Worm (Caenorhabditis elegans) whole organism, young adult: ENCODE data around the gene ets-7.
A peak's percentile ranks its signal among the peaks of the same experiment; 100 is the strongest.

Source experiments
- B0035.1 ChIP-seq: sonication (generic microtip); optimal IDR thresholded peaks from 2 replicates; lab custom pipeline; 2016; ENCODE audit warnings: missing genetic modification characterization, mild to moderate bottlenecking, missing compliant biosample characterization, missing genotype, missing genetic modification reagents
- B0336.3 ChIP-seq: fragments of 200-800 bp; sonication (Bioruptor generic); IDR thresholded peaks from 2 replicates; pipeline ENCODE4 v1.3.6; 2022; ENCODE audit warnings: missing genetic modification characterization, missing compliant biosample characterization
- F10E7.11 ChIP-seq: sonication (generic microtip); optimal IDR thresholded peaks from 2 replicates; lab custom pipeline; 2017; ENCODE audit warnings: mild to moderate bottlenecking, missing genetic modification characterization, moderate library complexity, missing compliant biosample characterization
- F22D6.2 ChIP-seq: sonication (generic microtip); optimal IDR thresholded peaks from 2 replicates; lab custom pipeline; 2016; ENCODE audit warnings: mild to moderate bottlenecking, missing genetic modification characterization, missing compliant biosample characterization
- F52B5.7 ChIP-seq: sonication (generic microtip); optimal IDR thresholded peaks from 2 replicates; lab custom pipeline; 2016; ENCODE audit warnings: mild to moderate bottlenecking, missing genetic modification characterization, missing compliant biosample characterization
- K11D2.4 ChIP-seq: fragments of 200-800 bp; sonication (Bioruptor generic); IDR thresholded peaks from 2 replicates; pipeline ENCODE4 v1.3.6; 2022; ENCODE audit warnings: missing genetic modification reagents, missing genetic modification characterization, missing compliant biosample characterization
- K12H6.12 ChIP-seq: fragments of 200-800 bp; sonication (Bioruptor generic); optimal IDR thresholded peaks from 2 replicates; lab custom pipeline; 2018; ENCODE audit warnings: mild to moderate bottlenecking, missing genetic modification characterization, missing compliant biosample characterization
- Y53F4B.3 ChIP-seq: fragments of 200-800 bp; sonication (Bioruptor generic); IDR thresholded peaks from 2 replicates; pipeline ENCODE4 v1.3.6; 2022; ENCODE audit warnings: missing genetic modification reagents, missing genetic modification characterization, missing compliant biosample characterization
- Y56A3A.18 ChIP-seq: fragments of 200-800 bp; sonication (Bioruptor generic); IDR thresholded peaks from 2 replicates; pipeline ENCODE4 v1.3.6; 2022; ENCODE audit warnings: missing genetic modification reagents, missing genetic modification characterization, missing compliant biosample characterization
- ama-1 ChIP-seq, 3 experiments: fragments of 150-350 bp in 1 of 3; sonication (generic microtip) in 2 of 3; optimal IDR thresholded peaks; 2 replicates each; lab custom pipeline; 2014 to 2018; ENCODE audit warnings: missing biosample characterization in 2 of 3, missing genetic modification characterization in 2 of 3, missing genetic modification reagents in 2 of 3
- atf-7 ChIP-seq: sonication (generic microtip); optimal IDR thresholded peaks from 2 replicates; lab custom pipeline; 2017; ENCODE audit warnings: mild to moderate bottlenecking, missing genetic modification characterization, missing compliant biosample characterization
- athp-1 ChIP-seq: sonication (generic microtip); optimal IDR thresholded peaks from 2 replicates; lab custom pipeline; 2017; ENCODE audit warnings: mild to moderate bottlenecking, missing genetic modification characterization, missing compliant biosample characterization
- attf-3 ChIP-seq: fragments of 200-800 bp; sonication (Bioruptor generic); conservative IDR thresholded peaks from 2 replicates; pipeline ENCODE4 v1.3.6; 2022; ENCODE audit warnings: missing genetic modification reagents, missing genetic modification characterization, missing compliant biosample characterization
- attf-5 ChIP-seq: fragments of 200-800 bp; sonication (Bioruptor generic); optimal IDR thresholded peaks from 2 replicates; lab custom pipeline; 2018; ENCODE audit warnings: mild to moderate bottlenecking, missing genetic modification characterization, missing compliant biosample characterization
- cebp-2 ChIP-seq: fragments of 200-800 bp; sonication (Bioruptor generic); IDR thresholded peaks from 2 replicates; pipeline ENCODE4 v1.3.6; 2022; ENCODE audit warnings: missing genetic modification characterization, missing compliant biosample characterization
- ceh-27 ChIP-seq: fragments of 200-800 bp; sonication (Bioruptor generic); optimal IDR thresholded peaks from 2 replicates; lab custom pipeline; 2018; ENCODE audit warnings: mild to moderate bottlenecking, missing genetic modification characterization, moderate library complexity, missing compliant biosample characterization
- dpl-1 ChIP-seq: fragments of 150-350 bp; optimal IDR thresholded peaks from 2 replicates; lab custom pipeline; 2014; ENCODE audit warnings: missing biosample characterization, missing genetic modification reagents, missing genetic modification characterization
- egl-44 ChIP-seq: fragments of 200-800 bp; sonication (Bioruptor generic); IDR thresholded peaks from 2 replicates; pipeline ENCODE4 v1.3.6; 2022; ENCODE audit warnings: missing genetic modification reagents, missing genetic modification characterization, missing compliant biosample characterization
- egrh-3 ChIP-seq: fragments of 200-800 bp; sonication (Bioruptor generic); IDR thresholded peaks from 2 replicates; pipeline ENCODE4 v1.3.6; 2022; ENCODE audit warnings: missing genetic modification reagents, missing genetic modification characterization, missing compliant biosample characterization
- ekl-4 ChIP-seq: fragments of 200-800 bp; sonication (Bioruptor generic); IDR thresholded peaks from 2 replicates; pipeline ENCODE4 v1.3.6; 2022; ENCODE audit warnings: missing genetic modification reagents, missing genetic modification characterization, missing compliant biosample characterization
- gei-17 ChIP-seq: fragments of 200-800 bp; sonication (Bioruptor generic); optimal IDR thresholded peaks from 2 replicates; lab custom pipeline; 2018; ENCODE audit warnings: mild to moderate bottlenecking, missing genetic modification characterization, missing compliant biosample characterization
- hlh-26 ChIP-seq: fragments of 200-800 bp; sonication (Bioruptor generic); conservative IDR thresholded peaks from 2 replicates; pipeline ENCODE4 v1.3.6; 2022; ENCODE audit warnings: missing genetic modification reagents, missing genetic modification characterization, missing compliant biosample characterization
- hrde-1 ChIP-seq: sonication (generic microtip); optimal IDR thresholded peaks from 2 replicates; lab custom pipeline; 2016; ENCODE audit warnings: missing genetic modification characterization, mild to moderate bottlenecking, missing compliant biosample characterization, moderate library complexity, missing genotype, missing genetic modification reagents, borderline replicate concordance
- lin-40 ChIP-seq: sonication (generic microtip); optimal IDR thresholded peaks from 2 replicates; lab custom pipeline; 2016; ENCODE audit warnings: missing genetic modification characterization, mild to moderate bottlenecking, missing compliant biosample characterization, missing genotype, missing genetic modification reagents
- lsl-1 ChIP-seq: fragments of 200-800 bp; sonication (Bioruptor generic); optimal IDR thresholded peaks from 2 replicates; lab custom pipeline; 2018; ENCODE audit warnings: mild to moderate bottlenecking, missing genetic modification characterization, moderate library complexity, missing compliant biosample characterization
- lsy-27 ChIP-seq: sonication (generic microtip); optimal IDR thresholded peaks from 2 replicates; lab custom pipeline; 2017; ENCODE audit warnings: missing genetic modification characterization, mild to moderate bottlenecking, missing compliant biosample characterization, antibody characterized with exemption, missing genotype, borderline replicate concordance; ENCODE audit not compliant: insufficient read depth
- mcd-1 ChIP-seq: fragments of 200-800 bp; sonication (Bioruptor generic); IDR thresholded peaks from 2 replicates; pipeline ENCODE4 v1.3.6; 2022; ENCODE audit warnings: missing genetic modification reagents, missing genetic modification characterization, missing compliant biosample characterization
- mel-28 ChIP-seq: sonication (generic microtip); optimal IDR thresholded peaks from 2 replicates; lab custom pipeline; 2016; ENCODE audit warnings: borderline replicate concordance, mild to moderate bottlenecking, missing genetic modification characterization, missing compliant biosample characterization
- mxl-1 ChIP-seq: sonication (generic microtip); optimal IDR thresholded peaks from 2 replicates; lab custom pipeline; 2016; ENCODE audit warnings: missing genetic modification characterization, missing compliant biosample characterization
- nfyb-1 ChIP-seq: fragments of 200-800 bp; sonication (Bioruptor generic); IDR thresholded peaks from 2 replicates; pipeline ENCODE4 v1.3.6; 2022; ENCODE audit warnings: missing genetic modification reagents, missing genetic modification characterization, missing compliant biosample characterization
- nhr-80 ChIP-seq: sonication (generic microtip); optimal IDR thresholded peaks from 2 replicates; lab custom pipeline; 2016; ENCODE audit warnings: missing genetic modification characterization, missing compliant biosample characterization
- pha-4 ChIP-seq: fragments of 150-350 bp; sonication (generic microtip); optimal IDR thresholded peaks from 2 replicates; lab custom pipeline; 2014; ENCODE audit warnings: missing biosample characterization, missing genetic modification reagents, missing genetic modification characterization
- rec-8 ChIP-seq, 2 experiments: sonication (generic microtip); optimal IDR thresholded peaks; 2 replicates each; lab custom pipeline; 2016; ENCODE audit warnings: mild to moderate bottlenecking in 2 of 2, missing genetic modification characterization in 2 of 2, missing genetic modification reagents in 2 of 2, missing genotype in 2 of 2, missing biosample characterization in 1 of 2, missing compliant biosample characterization in 1 of 2, moderate library complexity in 1 of 2
- repo-1 ChIP-seq: sonication (generic microtip); optimal IDR thresholded peaks from 2 replicates; lab custom pipeline; 2017; ENCODE audit warnings: mild to moderate bottlenecking, missing genetic modification characterization, missing compliant biosample characterization
- sdz-38 ChIP-seq: sonication (generic microtip); optimal IDR thresholded peaks from 2 replicates; lab custom pipeline; 2016; ENCODE audit warnings: missing genotype, missing genetic modification characterization, missing compliant biosample characterization
- sea-2 ChIP-seq: fragments of 200-800 bp; sonication (Bioruptor generic); IDR thresholded peaks from 2 replicates; pipeline ENCODE4 v1.3.6; 2022; ENCODE audit warnings: missing genetic modification characterization, missing compliant biosample characterization
- tbp1 ChIP-seq: fragments of 200-800 bp; sonication (Bioruptor generic); optimal IDR thresholded peaks from 2 replicates; lab custom pipeline; 2018; ENCODE audit warnings: mild to moderate bottlenecking, missing genetic modification characterization, missing compliant biosample characterization
- tlf-1 ChIP-seq: fragments of 200-800 bp; sonication (Bioruptor generic); optimal IDR thresholded peaks from 2 replicates; lab custom pipeline; 2018; ENCODE audit warnings: mild to moderate bottlenecking, missing genetic modification characterization, missing compliant biosample characterization
- xnd-1 ChIP-seq: sonication (generic microtip); optimal IDR thresholded peaks from 2 replicates; lab custom pipeline; 2016; ENCODE audit warnings: missing genotype, missing genetic modification reagents, missing genetic modification characterization, missing compliant biosample characterization
- zfh-2 ChIP-seq: fragments of 200-800 bp; sonication (Bioruptor generic); conservative IDR thresholded peaks from 2 replicates; pipeline ENCODE4 v1.3.6; 2022; ENCODE audit warnings: missing genetic modification reagents, missing genetic modification characterization, missing compliant biosample characterization
- ztf-18 ChIP-seq: sonication (generic microtip); optimal IDR thresholded peaks from 2 replicates; lab custom pipeline; 2016; ENCODE audit warnings: missing genotype, mild to moderate bottlenecking, missing genetic modification characterization, missing compliant biosample characterization
- ztf-26 ChIP-seq: sonication (generic microtip); optimal IDR thresholded peaks from 2 replicates; lab custom pipeline; 2017; ENCODE audit warnings: missing genetic modification characterization, missing compliant biosample characterization
- ztf-28 ChIP-seq: fragments of 200-800 bp; sonication (Bioruptor generic); IDR thresholded peaks from 2 replicates; pipeline ENCODE4 v1.3.6; 2022; ENCODE audit warnings: missing genetic modification reagents, missing genetic modification characterization, missing compliant biosample characterization

ets-7 gene

DNA sequence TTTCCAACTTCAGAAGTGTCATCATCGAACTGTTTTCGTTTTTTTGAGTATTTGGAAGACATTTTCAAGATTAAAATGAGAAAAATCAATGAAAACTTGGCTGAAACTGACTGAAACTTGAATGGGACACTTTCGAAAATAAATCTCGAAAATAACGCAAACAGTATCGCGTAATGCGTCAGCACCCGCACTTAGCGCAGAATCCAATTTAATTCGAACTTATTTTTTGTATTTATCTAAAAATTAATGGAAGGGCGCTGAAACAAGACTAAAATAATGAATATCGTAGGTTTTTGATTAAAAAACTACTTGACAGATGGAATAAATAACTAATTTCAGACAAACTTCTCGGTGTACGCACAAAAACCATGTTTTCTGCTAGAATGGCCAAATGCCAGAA is 17.0 kb upstream of the ets-7 start, which contains the start of the genes snu-66 and ints-9 (continued):
- no peak for TF ChIP-seq B0035.1 (tag; lab: Kevin White, UChicago)
- TF ChIP-seq lin-40 (tag; lab: Kevin White, UChicago): peak; percentile 43
- TF ChIP-seq hrde-1: no peak
- no peak for TF ChIP-seq ekl-4 (GFP tag; lab: Robert Waterston, UW)
- no peak for TF ChIP-seq xnd-1 (tag; lab: Kevin White, UChicago)

DNA sequence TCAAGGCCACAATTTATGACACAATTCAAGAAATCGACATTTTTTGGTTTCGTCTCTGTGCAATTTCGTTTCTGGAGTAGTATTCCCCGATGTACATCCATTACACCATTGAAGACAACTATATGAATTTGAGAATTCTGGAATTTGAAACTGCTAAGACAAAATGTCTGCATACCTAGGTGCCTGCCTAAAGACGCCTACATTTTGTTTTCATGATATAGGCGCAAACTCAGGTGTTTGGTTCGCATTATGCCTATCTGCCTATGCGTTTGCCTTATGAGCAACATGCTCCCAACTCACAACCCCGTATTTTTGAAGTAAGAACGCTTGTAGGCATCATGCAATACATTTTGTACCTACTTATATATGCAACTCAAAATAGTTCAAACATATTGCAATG is 12.4 kb upstream of the ets-7 start, which contains the start of gene F19F10.14:
TSS of gene F19F10.14 (minus strand) at position 101 of the 400 bp plus-strand sequence.
- TF ChIP-seq egrh-3 (GFP tag; lab: Robert Waterston, UW) (no peak), repo-1 (no peak), F10E7.11 (tag; lab: Kevin White, UChicago) (no peak), hlh-26 (GFP tag; lab: Robert Waterston, UW) (no peak), B0336.3 (GFP tag; lab: Robert Waterston, UW) (no peak), ceh-27 (GFP tag; lab: Kevin White, UChicago) (no peak), Y53F4B.3 (no peak), lin-40 (tag; lab: Kevin White, UChicago) (no peak), pha-4 (tag; lab: Kevin White, UChicago) (no peak), atf-7 (tag; lab: Kevin White, UChicago) (no peak), athp-1 (tag; lab: Kevin White, UChicago) (no peak), zfh-2 (GFP tag; lab: Robert Waterston, UW) (no peak), ztf-18 (no peak)

- no peak for TF ChIP-seq dpl-1 (GFP tag; lab: Kevin White, UChicago)
- TF ChIP-seq tlf-1: no peak
- no peak for TF ChIP-seq mcd-1
- TF ChIP-seq sdz-38 (tag; lab: Kevin White, UChicago): no peak
- no peak for TF ChIP-seq attf-5 (GFP tag; lab: Kevin White, UChicago)
- no peak for TF ChIP-seq ama-1 (optimal IDR thresholded peaks at IDR 0.05; lab: Kevin White, UChicago)
- TF ChIP-seq ama-1 (GFP tag; optimal IDR thresholded peaks at IDR 0.05; lab: Kevin White, UChicago): no peak
- TF ChIP-seq lsl-1: no peak
- no peak for TF ChIP-seq cebp-2 (GFP tag; lab: Robert Waterston, UW)
- TF ChIP-seq lsy-27 (tag; lab: Kevin White, UChicago): no peak
- TF ChIP-seq ztf-28 (GFP tag; lab: Robert Waterston, UW): no peak
- TF ChIP-seq egl-44 (GFP tag; lab: Robert Waterston, UW): no peak
- TF ChIP-seq tbp1 (GFP tag; lab: Kevin White, UChicago): no peak
- TF ChIP-seq F22D6.2: no peak
- TF ChIP-seq nfyb-1: no peak
Measured at ce11 chrV:7570290-7570689, 11.7 kb upstream of the ets-7 start, which contains the start of gene clec-212. Gene clec-212, minus strand, starts transcription at chrV:7570390.

DNA sequence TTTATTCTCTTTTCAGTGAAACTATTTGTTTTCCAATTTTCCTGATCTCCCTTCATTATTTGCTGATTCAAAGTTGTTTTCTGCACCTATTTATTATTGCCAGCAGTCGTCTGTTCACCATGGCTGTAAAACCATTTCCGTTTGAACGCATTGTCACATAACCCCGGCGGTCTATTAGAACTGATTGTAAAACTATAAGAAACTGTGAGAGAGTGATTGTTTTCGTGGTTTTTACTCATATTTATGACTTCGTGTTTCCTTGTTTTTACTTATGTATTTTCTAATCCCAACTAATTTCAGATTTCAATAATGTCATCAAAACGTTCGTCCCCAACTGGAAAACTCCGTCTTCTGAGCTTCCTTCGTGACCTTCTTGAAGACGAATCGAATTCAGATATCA is 4.4 kb upstream of the ets-7 start, which contains the start of gene F19F10.1:
TSS of gene F19F10.1 (plus strand) at position 301 of the 400 bp plus-strand sequence.
- TF ChIP-seq xnd-1 (tag; lab: Kevin White, UChicago) (no peak), gei-17 (GFP tag; lab: Kevin White, UChicago) (no peak)
- TF ChIP-seq, all 124 proteins: peak for 0

DNA sequence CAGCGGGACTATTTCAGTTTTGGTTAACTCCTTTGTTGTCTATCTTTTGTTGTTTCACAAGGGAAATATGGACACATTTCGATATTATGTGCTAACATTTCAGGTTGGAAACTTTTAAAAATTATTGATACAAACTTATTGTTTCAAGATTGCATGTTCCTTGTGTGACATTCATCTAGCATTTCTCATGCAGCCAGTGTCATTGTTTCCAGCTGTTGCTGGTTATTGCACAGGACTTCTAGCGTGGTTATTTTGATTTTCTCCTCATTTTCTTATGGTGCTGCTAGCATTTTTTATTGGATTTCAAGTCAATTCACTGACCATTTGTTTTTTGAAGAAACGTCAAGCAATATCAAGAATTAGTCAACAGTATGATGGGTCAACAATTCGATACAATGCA is 2.7 kb downstream of the ets-7 start:
- no peak for TF ChIP-seq nhr-80 (tag; lab: Kevin White, UChicago)
- no peak for TF ChIP-seq attf-5 (GFP tag; lab: Kevin White, UChicago)
- no peak for TF ChIP-seq K11D2.4 (GFP tag; lab: Robert Waterston, UW)
- TF ChIP-seq attf-3 (GFP tag; lab: Robert Waterston, UW): no peak
- no peak for TF ChIP-seq sea-2
- no peak for TF ChIP-seq B0336.3 (GFP tag; lab: Robert Waterston, UW)
- TF ChIP-seq K12H6.12 (tag; lab: Kevin White, UChicago): no peak
- no peak for TF ChIP-seq hlh-26 (GFP tag; lab: Robert Waterston, UW)
- TF ChIP-seq F52B5.7 (tag; lab: Kevin White, UChicago): no peak
- TF ChIP-seq sdz-38 (tag; lab: Kevin White, UChicago): no peak
- no peak for TF ChIP-seq ztf-26 (tag; lab: Kevin White, UChicago)
- no peak for TF ChIP-seq mel-28 (tag; lab: Kevin White, UChicago)
- no peak for TF ChIP-seq mxl-1 (tag; lab: Kevin White, UChicago)
- no peak for TF ChIP-seq Y56A3A.18 (GFP tag; lab: Robert Waterston, UW)
- no peak for TF ChIP-seq rec-8 (tag; optimal IDR thresholded peaks at IDR 0.05; lab: Kevin White, UChicago)
